Worm (Caenorhabditis elegans) whole organism, midembryonic: ENCODE results near the gene fbxb-74.

Experiments
- flt-1 ChIP-seq: fragments of 200-800 bp; sonication (Bioruptor generic); IDR thresholded peaks from 2 replicates; pipeline ENCODE4 v1.3.6; 2022; ENCODE audit warnings: missing genetic modification characterization, missing compliant biosample characterization
- klf-2 ChIP-seq: fragments of 200-800 bp; sonication (Bioruptor generic); conservative IDR thresholded peaks from 2 replicates; pipeline ENCODE4 v1.3.6; 2022; ENCODE audit warnings: missing genetic modification reagents, missing genetic modification characterization, missing compliant biosample characterization

ce11 chrIV:4439190-4439589, at the start of gene fbxb-74:
- no peak for TF ChIP-seq klf-2 (GFP tag; lab: Robert Waterston, UW)
- no peak for TF ChIP-seq flt-1 (GFP tag; lab: Robert Waterston, UW)
